Fruit fly (Drosophila melanogaster) whole organism, embryonic: Measurements from ENCODE around the gene Fic.

Experiments
- Adf1 ChIP-seq: fragments of 200-800 bp; sonication (Bioruptor generic); IDR thresholded peaks from 2 replicates; pipeline ENCODE4 v1.3.6; 2022; ENCODE audit warnings: missing biosample characterization, missing genetic modification characterization
- Atf-2 ChIP-seq: fragments of 200-800 bp; sonication (Bioruptor generic); optimal IDR thresholded peaks from 2 replicates; lab custom pipeline; 2016; ENCODE audit warnings: missing biosample characterization, missing genetic modification characterization
- Awh ChIP-seq: fragments of 200-800 bp; sonication (Bioruptor generic); IDR thresholded peaks from 2 replicates; pipeline ENCODE4, ENCODE4 v1.3.6; 2022; ENCODE audit warnings: missing biosample characterization, missing genetic modification characterization
- CG10543 ChIP-seq: fragments of 200-800 bp; sonication (Bioruptor generic); optimal IDR thresholded peaks from 3 replicates; lab custom pipeline; 2017; ENCODE audit warnings: missing biosample characterization, mild to moderate bottlenecking, missing genetic modification characterization, moderate library complexity
- CG11504 ChIP-seq: fragments of 200-800 bp; sonication (Bioruptor generic); optimal IDR thresholded peaks from 3 replicates; lab custom pipeline; 2019; ENCODE audit warnings: missing biosample characterization, mild to moderate bottlenecking, missing genetic modification characterization, moderate library complexity
- CG12299 ChIP-seq: fragments of 200-800 bp; sonication (Bioruptor generic); optimal IDR thresholded peaks from 2 replicates; lab custom pipeline; 2018; ENCODE audit warnings: missing biosample characterization, mild to moderate bottlenecking, missing genetic modification characterization
- CG1233 ChIP-seq: fragments of 200-800 bp; sonication (Bioruptor generic); optimal IDR thresholded peaks from 4 replicates; lab custom pipeline; 2018; ENCODE audit warnings: missing biosample characterization, mild to moderate bottlenecking, missing genetic modification characterization
- CG15514 ChIP-seq: fragments of 200-800 bp; sonication (Bioruptor generic); optimal IDR thresholded peaks from 3 replicates; lab custom pipeline; 2017; ENCODE audit warnings: missing biosample characterization, missing genetic modification characterization, mild to moderate bottlenecking, moderate library complexity, missing genetic modification reagents
- CG17612 ChIP-seq: fragments of 200-800 bp; sonication (Bioruptor generic); IDR thresholded peaks from 2 replicates; pipeline ENCODE4 v1.3.6; 2022; ENCODE audit warnings: missing biosample characterization, missing genetic modification characterization
- CG1832 ChIP-seq: fragments of 200-800 bp; sonication (Bioruptor generic); optimal IDR thresholded peaks from 2 replicates; lab custom pipeline; 2017; ENCODE audit warnings: missing biosample characterization, mild to moderate bottlenecking, missing genetic modification characterization, inconsistent platforms
- CG2129 ChIP-seq: fragments of 200-800 bp; sonication (Bioruptor generic); IDR thresholded peaks from 2 replicates; pipeline ENCODE4 v1.3.6; 2022; ENCODE audit warnings: missing biosample characterization, missing genetic modification characterization; ENCODE audit not compliant: partially characterized antibody
- CG3163 ChIP-seq: fragments of 200-800 bp; sonication (Bioruptor generic); optimal IDR thresholded peaks from 3 replicates; lab custom pipeline; 2016; ENCODE audit warnings: missing biosample characterization, missing genetic modification characterization
- CG4282 ChIP-seq: fragments of 200-800 bp; sonication (Bioruptor generic); optimal IDR thresholded peaks from 2 replicates; lab custom pipeline; 2016; ENCODE audit warnings: missing biosample characterization, missing genetic modification characterization
- CG4328 ChIP-seq: fragments of 200-800 bp; sonication (Bioruptor generic); optimal IDR thresholded peaks from 3 replicates; lab custom pipeline; 2017; ENCODE audit warnings: missing biosample characterization, missing genetic modification reagents, missing genetic modification characterization
- CG4617 ChIP-seq: fragments of 200-800 bp; sonication (Bioruptor generic); optimal IDR thresholded peaks from 3 replicates; lab custom pipeline; 2016; ENCODE audit warnings: missing biosample characterization, missing genetic modification characterization, borderline replicate concordance
- CG7271 ChIP-seq: fragments of 200-800 bp; sonication (Bioruptor generic); optimal IDR thresholded peaks from 2 replicates; lab custom pipeline; 2018; ENCODE audit warnings: missing biosample characterization, mild to moderate bottlenecking, missing genetic modification characterization, moderate library complexity
- CoRest ChIP-seq: fragments of 200-800 bp; sonication (Bioruptor generic); optimal IDR thresholded peaks from 3 replicates; lab custom pipeline; 2018; ENCODE audit warnings: missing biosample characterization, mild to moderate bottlenecking, missing genetic modification characterization, moderate library complexity
- D19A ChIP-seq: fragments of 200-800 bp; optimal IDR thresholded peaks from 3 replicates; lab custom pipeline; 2019; ENCODE audit warnings: missing biosample characterization, mild to moderate bottlenecking, missing genetic modification characterization, moderate library complexity
- D19B ChIP-seq: fragments of 200-800 bp; sonication (Bioruptor generic); optimal IDR thresholded peaks from 2 replicates; lab custom pipeline; 2017; ENCODE audit warnings: missing biosample characterization, mild to moderate bottlenecking, missing genetic modification characterization
- E2f2 ChIP-seq: fragments of 200-800 bp; sonication (Bioruptor generic); IDR thresholded peaks from 2 replicates; pipeline ENCODE4 v1.3.6; 2022; ENCODE audit warnings: missing biosample characterization, missing genetic modification characterization
- Eip74EF ChIP-seq, 2 experiments: fragments of 200-800 bp in 1 of 2; fragments of >200 bp in 1 of 2; sonication (Bioruptor generic) in 1 of 2; optimal IDR thresholded peaks; 2 replicates each; lab custom pipeline; 2017 to 2019; ENCODE audit warnings: missing biosample characterization in 2 of 2, missing genetic modification characterization in 2 of 2, mild to moderate bottlenecking in 1 of 2, moderate library complexity in 1 of 2
- Ets97D ChIP-seq: fragments of 200-800 bp; sonication (Bioruptor generic); optimal IDR thresholded peaks from 3 replicates; lab custom pipeline; 2016; ENCODE audit warnings: missing biosample characterization, missing genetic modification characterization
- Gsc ChIP-seq: fragments of 200-800 bp; sonication (Bioruptor generic); IDR thresholded peaks from 2 replicates; pipeline ENCODE4 v1.3.6; 2022; ENCODE audit warnings: missing biosample characterization, missing genetic modification characterization
- HmgD ChIP-seq: fragments of 200-800 bp; sonication (Bioruptor generic); optimal IDR thresholded peaks from 3 replicates; lab custom pipeline; 2016; ENCODE audit warnings: missing biosample characterization, missing genetic modification characterization
- Lhr ChIP-seq: fragments of 200-800 bp; sonication (Bioruptor generic); optimal IDR thresholded peaks from 3 replicates; lab custom pipeline; 2017; ENCODE audit warnings: mild to moderate bottlenecking, missing biosample characterization, missing genetic modification reagents, missing genetic modification characterization
- NFAT ChIP-seq: fragments of 200-800 bp; sonication (Bioruptor generic); IDR thresholded peaks from 2 replicates; pipeline ENCODE4 v1.3.6; 2022; ENCODE audit warnings: missing biosample characterization, missing genetic modification characterization
- bbx ChIP-seq: fragments of 200-800 bp; sonication (Bioruptor generic); IDR thresholded peaks from 2 replicates; pipeline ENCODE4 v1.3.6; 2022; ENCODE audit warnings: missing biosample characterization, missing genetic modification characterization; ENCODE audit not compliant: partially characterized antibody
- ci ChIP-seq: fragments of 200-800 bp; sonication (Bioruptor generic); IDR thresholded peaks from 3 replicates; pipeline ENCODE4 v1.3.6; 2022; ENCODE audit warnings: missing biosample characterization, missing genetic modification characterization
- crp ChIP-seq, 2 experiments: fragments of 200-800 bp; sonication (Bioruptor generic); optimal IDR thresholded peaks; 2 replicates in 1 of 2; 3 replicates in 1 of 2; lab custom pipeline; 2017; ENCODE audit warnings: missing biosample characterization in 2 of 2, missing genetic modification characterization in 2 of 2, mild to moderate bottlenecking in 1 of 2, moderate library complexity in 1 of 2
- dati ChIP-seq: fragments of 200-800 bp; sonication (Bioruptor generic); IDR thresholded peaks from 2 replicates; pipeline ENCODE4 v1.3.6; 2022; ENCODE audit warnings: missing biosample characterization, missing genetic modification characterization
- eyg ChIP-seq: fragments of 200-800 bp; sonication (Bioruptor generic); optimal IDR thresholded peaks from 3 replicates; lab custom pipeline; 2016; ENCODE audit warnings: missing biosample characterization, missing genetic modification characterization
- gt ChIP-seq: fragments of 200-800 bp; sonication (Bioruptor generic); IDR thresholded peaks from 2 replicates; pipeline ENCODE4 v1.3.6; 2022; ENCODE audit warnings: missing biosample characterization, missing genetic modification characterization
- h ChIP-seq: fragments of >200 bp; optimal IDR thresholded peaks from 2 replicates; lab custom pipeline; 2017
- ind ChIP-seq: fragments of 200-800 bp; sonication (Bioruptor generic); optimal IDR thresholded peaks from 3 replicates; lab custom pipeline; 2016; ENCODE audit warnings: missing biosample characterization, missing genetic modification characterization
- jing ChIP-seq: fragments of 200-800 bp; sonication (Bioruptor generic); optimal IDR thresholded peaks from 2 replicates; lab custom pipeline; 2018; ENCODE audit warnings: missing biosample characterization, mild to moderate bottlenecking, missing genetic modification characterization
- lola ChIP-seq, 3 experiments: fragments of >200 bp in 2 of 3; fragments of 200-800 bp in 1 of 3; sonication (Bioruptor generic) in 1 of 3; optimal IDR thresholded peaks; 2 replicates each; lab custom pipeline; 2017 to 2019; ENCODE audit warnings: missing biosample characterization in 3 of 3, missing genetic modification characterization in 3 of 3, mild to moderate bottlenecking in 1 of 3, moderate library complexity in 1 of 3
- nerfin-1 ChIP-seq: fragments of 200-800 bp; sonication (Bioruptor generic); optimal IDR thresholded peaks from 3 replicates; lab custom pipeline; 2019; ENCODE audit warnings: missing biosample characterization, mild to moderate bottlenecking, missing genetic modification characterization, moderate library complexity
- nom ChIP-seq: fragments of 200-800 bp; sonication (Bioruptor generic); optimal IDR thresholded peaks from 2 replicates; lab custom pipeline; 2017; ENCODE audit warnings: missing biosample characterization, missing genetic modification characterization, mild to moderate bottlenecking, moderate library complexity, missing genetic modification reagents
- otp ChIP-seq: fragments of 200-800 bp; sonication (Bioruptor generic); IDR thresholded peaks from 3 replicates; pipeline ENCODE4, ENCODE4 v1.3.6; 2022; ENCODE audit warnings: missing biosample characterization, missing genetic modification characterization
- pan ChIP-seq, 4 experiments: fragments of >200 bp in 3 of 4; fragments of 200-800 bp in 1 of 4; sonication (Bioruptor generic) in 1 of 4; optimal IDR thresholded peaks in 3 of 4; IDR thresholded peaks in 1 of 4; 2 replicates each; pipeline versions ENCODE4 v1.3.6 to Lab custom; 2017 to 2022; ENCODE audit warnings: missing biosample characterization in 2 of 4, missing genetic modification characterization in 2 of 4, mixed read lengths in 1 of 4
- pb ChIP-seq: fragments of 200-800 bp; sonication (Bioruptor generic); optimal IDR thresholded peaks from 3 replicates; lab custom pipeline; 2016; ENCODE audit warnings: missing biosample characterization, missing genetic modification characterization
- pros ChIP-seq: fragments of 200-800 bp; sonication (Bioruptor generic); optimal IDR thresholded peaks from 3 replicates; lab custom pipeline; 2019; ENCODE audit warnings: missing biosample characterization, mild to moderate bottlenecking, missing genetic modification characterization, moderate library complexity
- ro ChIP-seq: fragments of 200-800 bp; sonication (Bioruptor generic); IDR thresholded peaks from 2 replicates; pipeline ENCODE4 v1.3.6; 2022; ENCODE audit warnings: missing biosample characterization, missing genetic modification characterization
- row ChIP-seq: fragments of 200-800 bp; sonication (Bioruptor generic); IDR thresholded peaks from 3 replicates; pipeline ENCODE4 v1.3.6; 2022; ENCODE audit warnings: missing biosample characterization, missing genetic modification characterization
- sob ChIP-seq: fragments of 200-800 bp; sonication (Bioruptor generic); IDR thresholded peaks from 2 replicates; pipeline ENCODE4 v1.3.6; 2022; ENCODE audit warnings: missing biosample characterization, missing genetic modification characterization
- tx ChIP-seq: fragments of 200-800 bp; sonication (Bioruptor generic); optimal IDR thresholded peaks from 2 replicates; lab custom pipeline; 2016; ENCODE audit warnings: missing biosample characterization, missing genetic modification characterization
- unpg ChIP-seq: fragments of 200-800 bp; sonication (Bioruptor generic); optimal IDR thresholded peaks from 3 replicates; lab custom pipeline; 2018; ENCODE audit warnings: missing biosample characterization, mild to moderate bottlenecking, missing genetic modification characterization, moderate library complexity
- vnd ChIP-seq: fragments of 200-800 bp; sonication (Bioruptor generic); IDR thresholded peaks from 3 replicates; pipeline ENCODE4 v1.3.6; 2022; ENCODE audit warnings: missing biosample characterization, missing genetic modification characterization; ENCODE audit not compliant: partially characterized antibody
- zen2 ChIP-seq: fragments of 200-800 bp; sonication (Bioruptor generic); IDR thresholded peaks from 3 replicates; pipeline ENCODE4 v1.3.6; 2022; ENCODE audit warnings: missing biosample characterization, missing genetic modification characterization; ENCODE audit not compliant: partially characterized antibody

The Fic gene

dm6 chr2L:6447581-6448333, 23.6 kb downstream of the Fic start (continued):
- TF ChIP-seq E2f2 (GFP tag; lab: Robert Waterston, UW) (no peak; the same call in 1 of the 2 replicates), CG7271 (no peak), NFAT (GFP tag; lab: Robert Waterston, UW) (no peak), dati (GFP tag; lab: Robert Waterston, UW) (no peak), gt (GFP tag; lab: Robert Waterston, UW) (no peak), row (GFP tag; lab: Robert Waterston, UW) (no peak), CG15514 (peak; percentile 34), nerfin-1 (tag; lab: Kevin White, UChicago) (no peak), crp (GFP tag; optimal IDR thresholded peaks at IDR 0.05; lab: Kevin White, UChicago) (no peak), CG10543 (peak; percentile 45), zen2 (GFP tag; lab: Robert Waterston, UW) (no peak), pros (GFP tag; lab: Kevin White, UChicago) (no peak), CG12299 (tag; lab: Kevin White, UChicago) (no peak), CG11504 (tag; lab: Kevin White, UChicago) (no peak), bbx (GFP tag; lab: Robert Waterston, UW) (no peak; the same call in 1 of the 2 replicates), lola (GFP tag; optimal IDR thresholded peaks at IDR 0.05; lab: Kevin White, UChicago) (no peak), ind (no peak), CG3163 (GFP tag; lab: Kevin White, UChicago) (no peak), CG2129 (GFP tag; lab: Robert Waterston, UW) (no peak), eyg (no peak), HmgD (no peak), D19A (tag; lab: Kevin White, UChicago) (no peak), Atf-2 (GFP tag; lab: Kevin White, UChicago) (no peak), Lhr (GFP tag; lab: Kevin White, UChicago) (no peak), nom (GFP tag; lab: Kevin White, UChicago) (peak; percentile 78), Eip74EF (GFP tag; optimal IDR thresholded peaks at IDR 0.05; lab: Kevin White, UChicago) (no peak), CG1233 (no peak), jing (no peak), ci (no peak), CG17612 (GFP tag; lab: Robert Waterston, UW) (no peak), ro (GFP tag; lab: Robert Waterston, UW) (no peak), pan (optimal IDR thresholded peaks at IDR 0.05; lab: Kevin White, UChicago) (no peak), pan (GFP tag; optimal IDR thresholded peaks at IDR 0.05 in 1 of 2, IDR thresholded peaks at IDR 0.05 in 1 of 2) (no peak), h (lab: Kevin White, UChicago) (no peak), D19B (GFP tag; lab: Kevin White, UChicago) (no peak), Awh (peak; percentile 29; the same call in 1 of the 2 replicates), tx (no peak), Gsc (GFP tag; lab: Robert Waterston, UW) (no peak), CoRest (tag; lab: Kevin White, UChicago) (no peak), vnd (GFP tag; lab: Robert Waterston, UW) (no peak), CG4617 (GFP tag; lab: Kevin White, UChicago) (no peak), CG1832 (GFP tag; lab: Kevin White, UChicago) (no peak), unpg (GFP tag; lab: Kevin White, UChicago) (no peak), sob (GFP tag; lab: Robert Waterston, UW) (no peak), CG4328 (GFP tag; lab: Kevin White, UChicago) (no peak), pb (no peak), Ets97D (GFP tag; lab: Kevin White, UChicago) (no peak), otp (GFP tag; lab: Robert Waterston, UW) (no peak), CG4282 (GFP tag; lab: Kevin White, UChicago) (no peak), Adf1 (GFP tag; lab: Robert Waterston, UW) (no peak)
